Fruit fly (Drosophila melanogaster): ENCODE data around the gene kmg.

DNA sequence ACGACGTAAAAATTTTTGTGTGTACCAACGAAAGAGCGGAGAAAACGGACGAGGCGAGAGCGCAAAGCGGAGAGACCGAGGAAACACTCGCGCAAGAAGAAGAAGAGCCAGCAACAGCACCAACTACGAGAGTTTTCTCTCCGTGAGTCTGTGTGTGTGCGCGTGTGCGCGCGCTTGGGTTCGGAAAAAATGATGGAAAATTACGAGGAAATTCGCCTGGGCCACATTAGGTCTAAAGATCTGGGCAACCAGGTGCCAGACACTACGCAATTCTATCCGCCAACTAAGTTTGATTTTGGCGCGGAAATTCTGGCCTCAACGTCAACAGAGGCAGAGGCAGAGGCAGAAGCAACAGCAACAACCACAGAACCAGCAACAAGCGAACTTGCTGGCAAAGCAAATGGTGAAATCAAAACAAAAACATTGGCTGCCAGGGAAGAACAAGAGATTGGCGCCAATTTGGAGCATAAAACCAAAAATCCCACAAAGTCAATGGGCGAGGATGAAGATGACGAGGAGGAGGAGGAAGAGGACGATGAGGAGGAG, 5.5 kb downstream of the kmg start, which contains the start of gene DnaJ-H:
- TF ChIP-seq abd-A (tag; optimal IDR thresholded peaks at IDR 0.05) (no peak), ATbp (GFP tag; optimal IDR thresholded peaks at IDR 0.05) (no peak), CG9817 (tag; optimal IDR thresholded peaks at IDR 0.05) (no peak), ken (GFP tag; IDR thresholded peaks at IDR 0.05) (no peak), CG8924 (tag; optimal IDR thresholded peaks at IDR 0.05) (no peak), CG1603 (tag; optimal IDR thresholded peaks at IDR 0.05) (no peak)

Measured in whole organism, embryonic.